Worm (Caenorhabditis elegans) whole organism, L2 larva: ENCODE data around the gene str-254.

Experiments used
- ZK546.5 ChIP-seq: sonication (generic microtip); optimal IDR thresholded peaks from 2 replicates; lab custom pipeline; 2017; ENCODE audit warnings: missing biosample characterization, missing genetic modification characterization
- nhr-23 ChIP-seq: fragments of 150-350 bp; optimal IDR thresholded peaks from 2 replicates; lab custom pipeline; 2014; ENCODE audit warnings: missing biosample characterization, missing genetic modification reagents, missing genetic modification characterization
- unc-39 ChIP-seq: fragments of 150-350 bp; optimal IDR thresholded peaks from 2 replicates; lab custom pipeline; 2014; ENCODE audit warnings: missing biosample characterization, missing genetic modification characterization
- unc-62 ChIP-seq: fragments of 150-350 bp; optimal IDR thresholded peaks from 2 replicates; lab custom pipeline; 2014; ENCODE audit warnings: missing biosample characterization, missing genetic modification reagents, missing genetic modification characterization

ce11 chrV:16131249-16131648 is 22.0 kb downstream of the str-254 start, which contains the start of gene fbxa-142:
- TF ChIP-seq unc-39 (tag; lab: Kevin White, UChicago) (no peak), nhr-23 (no peak), unc-62 (no peak), ZK546.5 (tag; lab: Kevin White, UChicago) (no peak)
